Fruit fly (Drosophila melanogaster) whole organism, embryonic: ENCODE data around the gene Dhdds.

Source experiments
- Antp ChIP-seq: fragments of 200-800 bp; sonication (Bioruptor generic); optimal IDR thresholded peaks from 3 replicates; lab custom pipeline; 2016; ENCODE audit warnings: missing biosample characterization, missing genetic modification characterization
- CG1024 ChIP-seq: fragments of 200-800 bp; sonication (Bioruptor generic); IDR thresholded peaks from 2 replicates; pipeline ENCODE4 v1.3.6; 2022; ENCODE audit warnings: missing biosample characterization, missing genetic modification characterization
- CG10654 ChIP-seq: fragments of 200-800 bp; sonication (Bioruptor generic); optimal IDR thresholded peaks from 2 replicates; lab custom pipeline; 2016; ENCODE audit warnings: missing biosample characterization, missing genetic modification characterization
- CG11696 ChIP-seq: fragments of 200-800 bp; sonication (Bioruptor generic); IDR thresholded peaks from 2 replicates; pipeline ENCODE4 v1.3.6; 2022; ENCODE audit warnings: missing biosample characterization, missing genetic modification characterization
- CG12155 ChIP-seq: fragments of 200-800 bp; sonication (Bioruptor generic); optimal IDR thresholded peaks from 3 replicates; lab custom pipeline; 2016; ENCODE audit warnings: missing biosample characterization, missing genetic modification characterization
- CG13123 ChIP-seq: fragments of 200-800 bp; sonication (Bioruptor generic); optimal IDR thresholded peaks from 2 replicates; lab custom pipeline; 2016; ENCODE audit warnings: missing biosample characterization, missing genetic modification characterization
- CG13775 ChIP-seq: fragments of 200-800 bp; sonication (Bioruptor generic); optimal IDR thresholded peaks from 3 replicates; lab custom pipeline; 2017; ENCODE audit warnings: missing biosample characterization, mild to moderate bottlenecking, missing genetic modification characterization
- CG14050 ChIP-seq: fragments of 200-800 bp; sonication (Bioruptor generic); IDR thresholded peaks from 3 replicates; pipeline ENCODE4 v1.3.6; 2022; ENCODE audit warnings: missing biosample characterization, missing genetic modification characterization
- CG14667 ChIP-seq: fragments of 200-800 bp; sonication (Bioruptor generic); IDR thresholded peaks from 2 replicates; pipeline ENCODE4 v1.3.6; 2022; ENCODE audit warnings: missing biosample characterization, missing genetic modification characterization
- CG14965 ChIP-seq: fragments of 200-800 bp; sonication (Bioruptor generic); optimal IDR thresholded peaks from 2 replicates; lab custom pipeline; 2016; ENCODE audit warnings: missing biosample characterization, missing genetic modification characterization, borderline replicate concordance
- CG15073 ChIP-seq: fragments of 200-800 bp; sonication (Bioruptor generic); optimal IDR thresholded peaks from 2 replicates; lab custom pipeline; 2016; ENCODE audit warnings: missing biosample characterization, missing genetic modification characterization
- CG2199 ChIP-seq: fragments of 200-800 bp; sonication (Bioruptor generic); IDR thresholded peaks from 3 replicates; pipeline ENCODE4 v1.3.6; 2022; ENCODE audit warnings: missing biosample characterization, missing genetic modification characterization
- CG2712 ChIP-seq: fragments of 200-800 bp; optimal IDR thresholded peaks from 3 replicates; lab custom pipeline; 2019; ENCODE audit warnings: missing biosample characterization, mild to moderate bottlenecking, missing genetic modification characterization, moderate library complexity
- CG2889 ChIP-seq: fragments of 200-800 bp; sonication (Bioruptor generic); IDR thresholded peaks from 3 replicates; pipeline ENCODE4 v1.3.6; 2022; ENCODE audit warnings: missing biosample characterization, missing genetic modification characterization
- CG3065 ChIP-seq: fragments of 200-800 bp; sonication (Bioruptor generic); optimal IDR thresholded peaks from 2 replicates; lab custom pipeline; 2016; ENCODE audit warnings: missing biosample characterization, missing genetic modification characterization
- CG6272 ChIP-seq: fragments of 200-800 bp; sonication (Bioruptor generic); IDR thresholded peaks from 2 replicates; pipeline ENCODE4 v1.3.6; 2022; ENCODE audit warnings: missing biosample characterization, missing genetic modification characterization
- CG6813 ChIP-seq: fragments of 200-800 bp; sonication (Bioruptor generic); optimal IDR thresholded peaks from 2 replicates; lab custom pipeline; 2017; ENCODE audit warnings: missing biosample characterization, missing genetic modification characterization, mild to moderate bottlenecking, moderate library complexity, missing genetic modification reagents
- CG7745 ChIP-seq: fragments of 200-800 bp; sonication (Bioruptor generic); optimal IDR thresholded peaks from 2 replicates; lab custom pipeline; 2018; ENCODE audit warnings: missing biosample characterization, mild to moderate bottlenecking, missing genetic modification characterization, moderate library complexity
- CG7786 ChIP-seq: fragments of 200-800 bp; sonication (Bioruptor generic); optimal IDR thresholded peaks from 2 replicates; lab custom pipeline; 2016; ENCODE audit warnings: missing biosample characterization, missing genetic modification characterization
- CG7928 ChIP-seq: fragments of 200-800 bp; sonication (Bioruptor generic); optimal IDR thresholded peaks from 2 replicates; lab custom pipeline; 2017; ENCODE audit warnings: missing biosample characterization, mild to moderate bottlenecking, missing genetic modification characterization
- CG8765 ChIP-seq: fragments of 200-800 bp; sonication (Bioruptor generic); IDR thresholded peaks from 2 replicates; pipeline ENCODE4 v1.3.6; 2022; ENCODE audit warnings: missing biosample characterization, missing genetic modification characterization
- Dek ChIP-seq: fragments of 200-800 bp; sonication (Bioruptor generic); optimal IDR thresholded peaks from 3 replicates; lab custom pipeline; 2019; ENCODE audit warnings: missing biosample characterization, mild to moderate bottlenecking, missing genetic modification characterization, moderate library complexity
- Dref ChIP-seq: fragments of 200-800 bp; sonication (Bioruptor generic); IDR thresholded peaks from 2 replicates; pipeline ENCODE4 v1.3.6; 2022; ENCODE audit warnings: missing biosample characterization, missing genetic modification characterization
- HLHmδ ChIP-seq: fragments of 200-800 bp; sonication (Bioruptor generic); optimal IDR thresholded peaks from 2 replicates; lab custom pipeline; 2018; ENCODE audit warnings: missing biosample characterization, mild to moderate bottlenecking, missing genetic modification characterization, moderate library complexity
- HmgZ ChIP-seq: fragments of 200-800 bp; sonication (Bioruptor generic); optimal IDR thresholded peaks from 2 replicates; lab custom pipeline; 2018; ENCODE audit warnings: missing biosample characterization, mild to moderate bottlenecking, missing genetic modification characterization
- Hr78 ChIP-seq, 2 experiments: fragments of 200-800 bp in 1 of 2; fragments of >200 bp in 1 of 2; sonication (Bioruptor generic) in 1 of 2; optimal IDR thresholded peaks; 2 replicates each; lab custom pipeline; 2017 to 2019; ENCODE audit warnings: missing biosample characterization in 2 of 2, missing genetic modification characterization in 2 of 2, mild to moderate bottlenecking in 1 of 2, moderate library complexity in 1 of 2
- MESR4 ChIP-seq: fragments of 200-800 bp; sonication (Bioruptor generic); optimal IDR thresholded peaks from 2 replicates; lab custom pipeline; 2018; ENCODE audit warnings: missing biosample characterization, mild to moderate bottlenecking, missing genetic modification characterization, moderate library complexity
- Med ChIP-seq: fragments of 200-800 bp; sonication (Bioruptor generic); peaks from one replicate; lab custom pipeline; 2016; ENCODE audit warnings: missing biosample characterization, missing genetic modification characterization, mild to moderate bottlenecking, inconsistent platforms, moderate library complexity
- Mes4 ChIP-seq: fragments of 200-800 bp; sonication (Bioruptor generic); optimal IDR thresholded peaks from 2 replicates; lab custom pipeline; 2016; ENCODE audit warnings: missing biosample characterization, missing genetic modification characterization
- Mrtf ChIP-seq: fragments of 200-800 bp; sonication (Bioruptor generic); IDR thresholded peaks from 3 replicates; pipeline ENCODE4 v1.3.6; 2022; ENCODE audit warnings: missing biosample characterization, missing genetic modification characterization
- Nf-YC ChIP-seq: fragments of 200-800 bp; optimal IDR thresholded peaks from 3 replicates; lab custom pipeline; 2019; ENCODE audit warnings: missing biosample characterization, mild to moderate bottlenecking, missing genetic modification characterization, moderate library complexity
- Sox102F ChIP-seq: fragments of 200-800 bp; sonication (Bioruptor generic); optimal IDR thresholded peaks from 2 replicates; lab custom pipeline; 2018; ENCODE audit warnings: missing biosample characterization, mild to moderate bottlenecking, missing genetic modification characterization, moderate library complexity
- ash1 ChIP-seq: fragments of 200-800 bp; sonication (Bioruptor generic); optimal IDR thresholded peaks from 2 replicates; lab custom pipeline; 2018; ENCODE audit warnings: missing biosample characterization, mild to moderate bottlenecking, missing genetic modification characterization
- bowl ChIP-seq: fragments of 200-800 bp; sonication (Bioruptor generic); IDR thresholded peaks from 2 replicates; pipeline ENCODE4 v1.3.6; 2022; ENCODE audit warnings: missing biosample characterization, missing genetic modification characterization
- croc ChIP-seq: fragments of 200-800 bp; sonication (Bioruptor generic); conservative IDR thresholded peaks from 3 replicates; pipeline ENCODE4 v1.3.6; 2022; ENCODE audit warnings: missing biosample characterization, missing genetic modification characterization
- disco-r ChIP-seq: fragments of 200-800 bp; sonication (Bioruptor generic); optimal IDR thresholded peaks from 2 replicates; lab custom pipeline; 2016; ENCODE audit warnings: missing biosample characterization, missing genetic modification characterization
- fd3F ChIP-seq: fragments of 200-800 bp; sonication (Bioruptor generic); optimal IDR thresholded peaks from 2 replicates; lab custom pipeline; 2018; ENCODE audit warnings: missing biosample characterization, mild to moderate bottlenecking, missing genetic modification characterization, moderate library complexity
- gcm2 ChIP-seq: fragments of 200-800 bp; sonication (Bioruptor generic); optimal IDR thresholded peaks from 2 replicates; lab custom pipeline; 2016; ENCODE audit warnings: missing biosample characterization, missing genetic modification characterization
- gro ChIP-seq: fragments of 200-800 bp; sonication (Bioruptor generic); optimal IDR thresholded peaks from 2 replicates; lab custom pipeline; 2016; ENCODE audit warnings: missing biosample characterization, missing genetic modification characterization
- jing ChIP-seq: fragments of 200-800 bp; sonication (Bioruptor generic); optimal IDR thresholded peaks from 2 replicates; lab custom pipeline; 2018; ENCODE audit warnings: missing biosample characterization, mild to moderate bottlenecking, missing genetic modification characterization
- nerfin-2 ChIP-seq: fragments of 200-800 bp; sonication (Bioruptor generic); IDR thresholded peaks from 2 replicates; pipeline ENCODE4 v1.3.6; 2022; ENCODE audit warnings: missing biosample characterization, missing genetic modification characterization; ENCODE audit not compliant: partially characterized antibody
- otp ChIP-seq: fragments of 200-800 bp; sonication (Bioruptor generic); IDR thresholded peaks from 3 replicates; pipeline ENCODE4, ENCODE4 v1.3.6; 2022; ENCODE audit warnings: missing biosample characterization, missing genetic modification characterization
- pan ChIP-seq, 4 experiments: fragments of >200 bp in 3 of 4; fragments of 200-800 bp in 1 of 4; sonication (Bioruptor generic) in 1 of 4; optimal IDR thresholded peaks in 3 of 4; IDR thresholded peaks in 1 of 4; 2 replicates each; pipeline versions ENCODE4 v1.3.6 to Lab custom; 2017 to 2022; ENCODE audit warnings: missing biosample characterization in 2 of 4, missing genetic modification characterization in 2 of 4, mixed read lengths in 1 of 4
- run ChIP-seq: fragments of 200-800 bp; sonication (Bioruptor generic); optimal IDR thresholded peaks from 3 replicates; lab custom pipeline; 2018; ENCODE audit warnings: missing biosample characterization, mild to moderate bottlenecking, missing genetic modification characterization
- sisA ChIP-seq: fragments of 200-800 bp; sonication (Bioruptor generic); IDR thresholded peaks from 2 replicates; pipeline ENCODE4 v1.3.6; 2022; ENCODE audit warnings: missing biosample characterization, missing genetic modification characterization
- sug ChIP-seq: fragments of 200-800 bp; optimal IDR thresholded peaks from 2 replicates; lab custom pipeline; 2019; ENCODE audit warnings: missing biosample characterization, mild to moderate bottlenecking, missing genetic modification characterization, moderate library complexity
- tll ChIP-seq, 2 experiments: fragments of 200-800 bp in 1 of 2; fragments of >200 bp in 1 of 2; sonication (Bioruptor generic) in 1 of 2; optimal IDR thresholded peaks; 2 replicates each; lab custom pipeline; 2017 to 2019; ENCODE audit warnings: missing biosample characterization in 2 of 2, missing genetic modification characterization in 2 of 2, mild to moderate bottlenecking in 1 of 2, moderate library complexity in 1 of 2
- twi ChIP-seq: fragments of 200-800 bp; optimal IDR thresholded peaks from 2 replicates; lab custom pipeline; 2019; ENCODE audit warnings: missing biosample characterization, mild to moderate bottlenecking, missing genetic modification characterization, moderate library complexity
- tx ChIP-seq: fragments of 200-800 bp; sonication (Bioruptor generic); optimal IDR thresholded peaks from 2 replicates; lab custom pipeline; 2016; ENCODE audit warnings: missing biosample characterization, missing genetic modification characterization
- wdn ChIP-seq: fragments of 200-800 bp; sonication (Bioruptor generic); IDR thresholded peaks from 2 replicates; pipeline ENCODE4 v1.3.6; 2022; ENCODE audit warnings: missing biosample characterization, missing genetic modification characterization

The Dhdds gene

DNA sequence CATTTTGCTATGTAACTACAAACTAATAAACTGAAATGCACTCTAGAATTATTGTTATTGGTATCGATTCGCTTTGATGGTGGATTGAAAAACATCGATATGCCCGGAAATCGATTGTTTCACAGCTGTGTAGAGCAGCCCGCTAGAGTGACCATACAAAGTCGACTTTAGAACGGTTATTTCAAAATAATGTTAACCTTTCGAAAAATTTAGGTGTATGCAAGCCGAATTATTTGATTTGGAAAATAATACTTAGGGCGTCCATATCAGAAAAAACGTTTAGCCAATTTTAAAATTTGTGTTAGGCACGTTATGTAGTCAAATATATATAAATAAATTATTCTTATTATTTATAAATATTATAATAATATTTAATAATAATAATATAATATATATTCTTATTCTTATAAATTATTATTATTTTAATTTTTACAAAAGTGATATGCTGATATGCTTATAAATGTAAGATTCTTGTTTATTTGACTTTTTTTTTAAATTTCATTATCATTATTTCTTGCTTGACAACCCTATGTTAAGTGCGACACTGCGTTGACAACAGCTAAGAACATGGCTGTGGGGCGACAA, 35.2 kb upstream of the Dhdds start, which contains the start of gene sws (continued):
- peak; percentile 41; the same call in 1 of the 2 replicates for TF ChIP-seq nerfin-2 (GFP tag; lab: Robert Waterston, UW)
- no peak for TF ChIP-seq gcm2 (GFP tag; lab: Kevin White, UChicago)
- no peak for TF ChIP-seq bowl (GFP tag; lab: Robert Waterston, UW)
- peak; percentile 40 for TF ChIP-seq CG12155 (GFP tag; lab: Kevin White, UChicago)
- TF ChIP-seq CG7745 (tag; lab: Kevin White, UChicago): no peak
- peak; percentile 41 for TF ChIP-seq CG2712
- peak; percentile 33 for TF ChIP-seq Dek (tag; lab: Kevin White, UChicago)
- TF ChIP-seq CG7928 (GFP tag; lab: Kevin White, UChicago): no peak
- no peak for TF ChIP-seq CG14667
- no peak for TF ChIP-seq CG7786 (GFP tag; lab: Kevin White, UChicago)
- TF ChIP-seq CG6272: no peak
- TF ChIP-seq jing: no peak
- TF ChIP-seq disco-r: no peak
- no peak for TF ChIP-seq Mrtf (GFP tag; lab: Robert Waterston, UW)
- TF ChIP-seq croc (GFP tag; lab: Robert Waterston, UW): no peak
- no peak for TF ChIP-seq HmgZ (tag; lab: Kevin White, UChicago)
- TF ChIP-seq CG6813: no peak
- no peak for TF ChIP-seq CG8765
- no peak for TF ChIP-seq Med (GFP tag; lab: Kevin White, UChicago)
- no peak for TF ChIP-seq gro (GFP tag; lab: Kevin White, UChicago)
- no peak for TF ChIP-seq CG3065
- peak; percentile 39 for TF ChIP-seq fd3F (GFP tag; lab: Kevin White, UChicago)
- no peak for TF ChIP-seq pan (optimal IDR thresholded peaks at IDR 0.05; lab: Kevin White, UChicago)
- no peak for TF ChIP-seq pan (GFP tag; optimal IDR thresholded peaks at IDR 0.05 in 1 of 2, IDR thresholded peaks at IDR 0.05 in 1 of 2)
- TF ChIP-seq HLHmδ: no peak
- no peak for TF ChIP-seq CG14050 (GFP tag; lab: Robert Waterston, UW)
- no peak for TF ChIP-seq tll (GFP tag; optimal IDR thresholded peaks at IDR 0.05; lab: Kevin White, UChicago)
- TF ChIP-seq Sox102F (GFP tag; lab: Kevin White, UChicago): peak; percentile 53
- TF ChIP-seq CG2889 (GFP tag; lab: Robert Waterston, UW): no peak
- TF ChIP-seq CG11696: no peak
- TF ChIP-seq twi: no peak
- no peak for TF ChIP-seq CG1024 (GFP tag; lab: Robert Waterston, UW)
- TF ChIP-seq Mes4 (GFP tag; lab: Kevin White, UChicago): no peak
- no peak for TF ChIP-seq Hr78 (GFP tag; optimal IDR thresholded peaks at IDR 0.05; lab: Kevin White, UChicago)
- TF ChIP-seq MESR4 (GFP tag; lab: Kevin White, UChicago): peak; percentile 30
- no peak for TF ChIP-seq CG2199 (GFP tag; lab: Robert Waterston, UW)
- no peak for TF ChIP-seq tx (GFP tag; lab: Kevin White, UChicago)
- TF ChIP-seq CG10654: peak; percentile 20
- TF ChIP-seq ash1 (GFP tag; lab: Kevin White, UChicago): no peak
- TF ChIP-seq CG15073: no peak
- peak; percentile 63 for TF ChIP-seq CG13775 (GFP tag; lab: Kevin White, UChicago)
- no peak for TF ChIP-seq CG13123
- no peak for TF ChIP-seq sisA (GFP tag; lab: Robert Waterston, UW)
- peak; percentile 81 for TF ChIP-seq Dref
- peak; percentile 37 for TF ChIP-seq Nf-YC (tag; lab: Kevin White, UChicago)
- TF ChIP-seq wdn (GFP tag; lab: Robert Waterston, UW): no peak
- no peak for TF ChIP-seq CG14965 (GFP tag; lab: Kevin White, UChicago)
- no peak for TF ChIP-seq otp (GFP tag; lab: Robert Waterston, UW)
- TF ChIP-seq Antp (GFP tag; lab: Kevin White, UChicago): no peak
- TF ChIP-seq sug: peak; percentile 19
- no peak for TF ChIP-seq run (tag; lab: Kevin White, UChicago)
